Worm (Caenorhabditis elegans) whole organism, L1 larva: Measurements from ENCODE around the gene znf-622.
A peak's percentile ranks its signal among the peaks of the same experiment; 100 is the strongest.

Source experiments
- C04F5.9 ChIP-seq: sonication (generic microtip); optimal IDR thresholded peaks from 2 replicates; lab custom pipeline; 2016; ENCODE audit warnings: missing genetic modification characterization, missing compliant biosample characterization
- C34B4.2 ChIP-seq: sonication (generic microtip); optimal IDR thresholded peaks from 2 replicates; lab custom pipeline; 2017; ENCODE audit warnings: mild to moderate bottlenecking, missing genetic modification characterization, missing compliant biosample characterization
- aha-1 ChIP-seq: fragments of 150-350 bp; optimal IDR thresholded peaks from 2 replicates; lab custom pipeline; 2014; ENCODE audit warnings: missing biosample characterization, missing genetic modification characterization
- ama-1 ChIP-seq: fragments of 150-350 bp; optimal IDR thresholded peaks from 2 replicates; lab custom pipeline; 2014
- blmp-1 ChIP-seq: fragments of 150-350 bp; optimal IDR thresholded peaks from 2 replicates; lab custom pipeline; 2014; ENCODE audit warnings: missing biosample characterization, missing genetic modification characterization
- ceh-88 ChIP-seq: fragments of 200-800 bp; sonication (Bioruptor generic); IDR thresholded peaks from 2 replicates; pipeline ENCODE4 v1.3.6; 2022; ENCODE audit warnings: missing genetic modification characterization, missing compliant biosample characterization
- ceh-90 ChIP-seq: sonication (generic microtip); optimal IDR thresholded peaks from 2 replicates; lab custom pipeline; 2016; ENCODE audit warnings: missing genetic modification characterization, missing compliant biosample characterization
- dpl-1 ChIP-seq, 3 experiments: fragments of 150-350 bp in 2 of 3; sonication (generic microtip) in 1 of 3; optimal IDR thresholded peaks; 2 replicates each; lab custom pipeline; 2014 to 2017; ENCODE audit warnings: missing biosample characterization in 3 of 3, missing genetic modification characterization in 3 of 3, missing genetic modification reagents in 3 of 3
- efl-3 ChIP-seq: fragments of 200-800 bp; sonication (Bioruptor generic); optimal IDR thresholded peaks from 2 replicates; lab custom pipeline; 2018; ENCODE audit warnings: mild to moderate bottlenecking, missing genetic modification characterization, missing compliant biosample characterization
- egl-13 ChIP-seq: sonication (generic microtip); optimal IDR thresholded peaks from 2 replicates; lab custom pipeline; 2016; ENCODE audit warnings: missing genotype, missing genetic modification reagents, missing genetic modification characterization, missing compliant biosample characterization
- egl-27 ChIP-seq, 2 experiments: fragments of 150-350 bp in 1 of 2; sonication (generic microtip); optimal IDR thresholded peaks; 3 replicates each; lab custom pipeline; 2017 to 2018; ENCODE audit warnings: missing biosample characterization in 2 of 2, missing genetic modification characterization in 2 of 2, missing genetic modification reagents in 2 of 2
- elt-2 ChIP-seq: sonication (generic microtip); optimal IDR thresholded peaks from 2 replicates; lab custom pipeline; 2016; ENCODE audit warnings: missing genetic modification characterization, mild to moderate bottlenecking, inconsistent platforms, missing compliant biosample characterization, missing genetic modification reagents
- ets-5 ChIP-seq: fragments of 200-800 bp; sonication (Bioruptor generic); IDR thresholded peaks from 2 replicates; pipeline ENCODE4 v1.3.6; 2022; ENCODE audit warnings: missing genetic modification characterization, missing compliant biosample characterization
- grh-1 ChIP-seq: fragments of 200-800 bp; sonication (Bioruptor generic); IDR thresholded peaks from 2 replicates; pipeline ENCODE4 v1.3.6; 2022; ENCODE audit warnings: missing genetic modification reagents, missing genetic modification characterization, missing compliant biosample characterization
- hlh-17 ChIP-seq: fragments of 200-800 bp; sonication (Bioruptor generic); optimal IDR thresholded peaks from 2 replicates; lab custom pipeline; 2018; ENCODE audit warnings: missing genetic modification characterization, mild to moderate bottlenecking, missing compliant biosample characterization, moderate library complexity, borderline replicate concordance
- hlh-4 ChIP-seq: sonication (generic microtip); optimal IDR thresholded peaks from 2 replicates; lab custom pipeline; 2016; ENCODE audit warnings: mild to moderate bottlenecking, missing genetic modification characterization, missing compliant biosample characterization
- irx-1 ChIP-seq: sonication (generic microtip); optimal IDR thresholded peaks from 2 replicates; lab custom pipeline; 2016; ENCODE audit warnings: missing genetic modification characterization, missing compliant biosample characterization
- jun-1 ChIP-seq: fragments of 150-350 bp; optimal IDR thresholded peaks from 2 replicates; lab custom pipeline; 2014; ENCODE audit warnings: missing biosample characterization, missing genetic modification reagents, missing genetic modification characterization
- lir-3 ChIP-seq: sonication (generic microtip); optimal IDR thresholded peaks from 2 replicates; lab custom pipeline; 2016; ENCODE audit warnings: mild to moderate bottlenecking, missing genetic modification characterization, moderate library complexity, missing compliant biosample characterization; ENCODE audit not compliant: poor library complexity
- lsy-2 ChIP-seq, 2 experiments: fragments of 150-350 bp; optimal IDR thresholded peaks; 2 replicates each; lab custom pipeline; 2014; ENCODE audit warnings: missing biosample characterization in 2 of 2, missing genetic modification characterization in 2 of 2
- mab-9 ChIP-seq: fragments of 200-800 bp; sonication (Bioruptor generic); IDR thresholded peaks from 2 replicates; pipeline ENCODE4 v1.3.6; 2022; ENCODE audit warnings: missing genetic modification reagents, missing genetic modification characterization, missing compliant biosample characterization
- mdl-1 ChIP-seq, 2 experiments: fragments of 150-350 bp; optimal IDR thresholded peaks; 2 replicates each; lab custom pipeline; 2014 to 2017; ENCODE audit warnings: missing biosample characterization in 2 of 2, missing genetic modification characterization in 2 of 2, inconsistent platforms in 1 of 2
- mef-2 ChIP-seq: fragments of 150-350 bp; optimal IDR thresholded peaks from 2 replicates; lab custom pipeline; 2014; ENCODE audit warnings: missing biosample characterization, missing genetic modification characterization
- nhr-11 ChIP-seq: fragments of 150-350 bp; optimal IDR thresholded peaks from 2 replicates; lab custom pipeline; 2014; ENCODE audit warnings: missing biosample characterization, missing genetic modification characterization
- nhr-20 ChIP-seq: sonication (generic microtip); optimal IDR thresholded peaks from 2 replicates; lab custom pipeline; 2016; ENCODE audit warnings: mild to moderate bottlenecking, missing genetic modification characterization, missing compliant biosample characterization
- nhr-47 ChIP-seq: sonication (generic microtip); optimal IDR thresholded peaks from 2 replicates; lab custom pipeline; 2016; ENCODE audit warnings: mild to moderate bottlenecking, missing genetic modification characterization, moderate library complexity, missing compliant biosample characterization
- nhr-71 ChIP-seq: sonication (generic microtip); optimal IDR thresholded peaks from 2 replicates; lab custom pipeline; 2016; ENCODE audit warnings: mild to moderate bottlenecking, missing genetic modification characterization, moderate library complexity, missing compliant biosample characterization
- nhr-76 ChIP-seq: sonication (generic microtip); optimal IDR thresholded peaks from 2 replicates; lab custom pipeline; 2017; ENCODE audit warnings: missing biosample characterization, missing genetic modification characterization
- nhr-84 ChIP-seq: sonication (generic microtip); optimal IDR thresholded peaks from 2 replicates; lab custom pipeline; 2017; ENCODE audit warnings: missing biosample characterization, missing genetic modification characterization
- nhr-85 ChIP-seq: sonication (generic microtip); peaks from one replicate; lab custom pipeline; 2016; ENCODE audit warnings: missing genetic modification characterization, inconsistent platforms, missing compliant biosample characterization
- rnt-1 ChIP-seq: sonication (generic microtip); optimal IDR thresholded peaks from 2 replicates; lab custom pipeline; 2016; ENCODE audit warnings: mild to moderate bottlenecking, missing genetic modification characterization, moderate library complexity, missing compliant biosample characterization
- skn-1 ChIP-seq: fragments of 150-350 bp; optimal IDR thresholded peaks from 2 replicates; lab custom pipeline; 2014; ENCODE audit warnings: missing biosample characterization, missing genetic modification characterization
- snpc-4 ChIP-seq: fragments of 150-350 bp; optimal IDR thresholded peaks from 2 replicates; lab custom pipeline; 2014; ENCODE audit warnings: missing biosample characterization, missing genetic modification characterization
- snu-23 ChIP-seq: sonication (generic microtip); optimal IDR thresholded peaks from 2 replicates; lab custom pipeline; 2016; ENCODE audit warnings: missing genetic modification characterization, missing compliant biosample characterization
- sup-37 ChIP-seq: fragments of 200-800 bp; sonication (Bioruptor generic); optimal IDR thresholded peaks from 2 replicates; lab custom pipeline; 2018; ENCODE audit warnings: mild to moderate bottlenecking, missing genetic modification characterization, missing compliant biosample characterization
- tbx-2 ChIP-seq: sonication (generic microtip); optimal IDR thresholded peaks from 2 replicates; lab custom pipeline; 2016; ENCODE audit warnings: missing genetic modification characterization, missing compliant biosample characterization
- tlp-1 ChIP-seq: fragments of 150-350 bp; optimal IDR thresholded peaks from 2 replicates; lab custom pipeline; 2014; ENCODE audit warnings: missing biosample characterization, missing genetic modification characterization
- unc-130 ChIP-seq: fragments of 150-350 bp; optimal IDR thresholded peaks from 2 replicates; lab custom pipeline; 2017; ENCODE audit warnings: missing biosample characterization, missing genetic modification characterization, inconsistent platforms
- unc-98 ChIP-seq: fragments of 200-800 bp; sonication (Bioruptor generic); IDR thresholded peaks from 2 replicates; pipeline ENCODE4 v1.3.6; 2022; ENCODE audit warnings: missing genetic modification characterization, missing compliant biosample characterization
- zag-1 ChIP-seq: fragments of 150-350 bp; optimal IDR thresholded peaks from 2 replicates; lab custom pipeline; 2014; ENCODE audit warnings: missing biosample characterization, missing genetic modification characterization
- ztf-11 ChIP-seq, 2 experiments: sonication (generic microtip); optimal IDR thresholded peaks; 2 replicates each; lab custom pipeline; 2016 to 2017; ENCODE audit warnings: missing genetic modification characterization in 2 of 2, missing biosample characterization in 1 of 2, missing compliant biosample characterization in 1 of 2
- ztf-4 ChIP-seq: fragments of 150-350 bp; optimal IDR thresholded peaks from 2 replicates; lab custom pipeline; 2014; ENCODE audit warnings: missing biosample characterization, missing genetic modification characterization

The znf-622 gene

ce11 chrIII:6420995-6421404, 39.6 kb downstream of the znf-622 start (continued):
- TF ChIP-seq irx-1 (tag; lab: Kevin White, UChicago) (peak; percentile 87), ets-5 (GFP tag; lab: Robert Waterston, UW) (no peak), jun-1 (tag; lab: Kevin White, UChicago) (peak; percentile 90), C34B4.2 (peak; percentile 53), nhr-11 (peak; percentile 85), hlh-17 (GFP tag; lab: Kevin White, UChicago) (no peak), nhr-20 (tag; lab: Kevin White, UChicago) (peak; percentile 98), nhr-84 (tag; lab: Kevin White, UChicago) (no peak), zag-1 (no peak), skn-1 (tag; lab: Kevin White, UChicago) (peak; percentile 83), lsy-2 (tag; optimal IDR thresholded peaks at IDR 0.05; lab: Kevin White, UChicago) (peak; percentile 81 to 88), egl-13 (tag; lab: Kevin White, UChicago) (peak; percentile 87), snu-23 (GFP tag; lab: Kevin White, UChicago) (peak; percentile 95), nhr-47 (tag; lab: Kevin White, UChicago) (peak; percentile 97), tbx-2 (tag; lab: Kevin White, UChicago) (peak; percentile 96), mef-2 (peak; percentile 69), unc-98 (peak; percentile 85), ceh-88 (GFP tag; lab: Robert Waterston, UW) (peak; percentile 80), elt-2 (peak; percentile 95), sup-37 (GFP tag; lab: Kevin White, UChicago) (peak; percentile 77), dpl-1 (GFP tag; optimal IDR thresholded peaks at IDR 0.05; lab: Kevin White, UChicago) (peak; percentile 59 to 72 (median 69)), C04F5.9 (tag; lab: Kevin White, UChicago) (peak; percentile 76), snpc-4 (tag; lab: Kevin White, UChicago) (peak; percentile 73), unc-130 (peak; percentile 83), rnt-1 (peak; percentile 92), ztf-4 (tag; lab: Kevin White, UChicago) (peak; percentile 89), ztf-11 (tag; optimal IDR thresholded peaks at IDR 0.05; lab: Kevin White, UChicago) (peak in 1 of 2 experiments; percentile 89), nhr-71 (tag; lab: Kevin White, UChicago) (peak; percentile 99), efl-3 (peak; percentile 61), ceh-90 (tag; lab: Kevin White, UChicago) (no peak), blmp-1 (tag; lab: Kevin White, UChicago) (peak; percentile 54), egl-27 (tag; optimal IDR thresholded peaks at IDR 0.05; lab: Kevin White, UChicago) (peak; percentile 51 to 73), ama-1 (no peak), hlh-4 (tag; lab: Kevin White, UChicago) (peak; percentile 23), tlp-1 (tag; lab: Kevin White, UChicago) (no peak), mdl-1 (tag; optimal IDR thresholded peaks at IDR 0.05; lab: Kevin White, UChicago) (peak; percentile 68 to 98), grh-1 (peak; percentile 92), aha-1 (tag; lab: Kevin White, UChicago) (peak; percentile 59), lir-3 (tag; lab: Kevin White, UChicago) (peak; percentile 76), nhr-76 (no peak)

ce11 chrIII:6421473-6421872, 40.0 kb downstream of the znf-622 start:
- TF ChIP-seq mab-9 (GFP tag; lab: Robert Waterston, UW) (no peak), unc-130 (no peak), nhr-85 (tag; lab: Kevin White, UChicago) (peak; percentile 74)
